Fruit fly (Drosophila melanogaster) whole organism, embryonic: Measurements from ENCODE around the gene mthl9.

Source experiments
- ATbp ChIP-seq: fragments of 200-800 bp; sonication (Bioruptor generic); optimal IDR thresholded peaks from 2 replicates; lab custom pipeline; 2017; ENCODE audit warnings: missing biosample characterization, mild to moderate bottlenecking, missing genetic modification characterization, missing genetic modification reagents
- Atf3 ChIP-seq: fragments of 200-800 bp; sonication (Bioruptor generic); optimal IDR thresholded peaks from 3 replicates; lab custom pipeline; 2016; ENCODE audit warnings: missing biosample characterization, missing genetic modification characterization
- BtbVII ChIP-seq: fragments of 200-800 bp; sonication (Bioruptor generic); optimal IDR thresholded peaks from 3 replicates; lab custom pipeline; 2017; ENCODE audit warnings: missing biosample characterization, mild to moderate bottlenecking, missing genetic modification characterization
- CG10209 ChIP-seq: fragments of 200-800 bp; sonication (Bioruptor generic); optimal IDR thresholded peaks from 3 replicates; lab custom pipeline; 2017; ENCODE audit warnings: missing biosample characterization, mild to moderate bottlenecking, missing genetic modification characterization, missing genetic modification reagents
- CG10462 ChIP-seq: fragments of 200-800 bp; sonication (Bioruptor generic); optimal IDR thresholded peaks from 2 replicates; lab custom pipeline; 2016; ENCODE audit warnings: missing biosample characterization, missing genetic modification characterization
- CG10543 ChIP-seq: fragments of 200-800 bp; sonication (Bioruptor generic); optimal IDR thresholded peaks from 3 replicates; lab custom pipeline; 2017; ENCODE audit warnings: missing biosample characterization, mild to moderate bottlenecking, missing genetic modification characterization, moderate library complexity
- CG11085 ChIP-seq: fragments of 200-800 bp; sonication (Bioruptor generic); IDR thresholded peaks from 2 replicates; pipeline ENCODE4 v1.3.6; 2022; ENCODE audit warnings: missing biosample characterization, missing genetic modification characterization
- CG12104 ChIP-seq: fragments of 200-800 bp; sonication (Bioruptor generic); optimal IDR thresholded peaks from 3 replicates; lab custom pipeline; 2016; ENCODE audit warnings: missing biosample characterization, missing genetic modification characterization
- CG12299 ChIP-seq: fragments of 200-800 bp; sonication (Bioruptor generic); optimal IDR thresholded peaks from 2 replicates; lab custom pipeline; 2018; ENCODE audit warnings: missing biosample characterization, mild to moderate bottlenecking, missing genetic modification characterization
- CG13123 ChIP-seq: fragments of 200-800 bp; sonication (Bioruptor generic); optimal IDR thresholded peaks from 2 replicates; lab custom pipeline; 2016; ENCODE audit warnings: missing biosample characterization, missing genetic modification characterization
- CG15073 ChIP-seq: fragments of 200-800 bp; sonication (Bioruptor generic); optimal IDR thresholded peaks from 2 replicates; lab custom pipeline; 2016; ENCODE audit warnings: missing biosample characterization, missing genetic modification characterization
- CG15696 ChIP-seq: fragments of 200-800 bp; sonication (Bioruptor generic); optimal IDR thresholded peaks from 2 replicates; lab custom pipeline; 2019; ENCODE audit warnings: missing biosample characterization, mild to moderate bottlenecking, missing genetic modification characterization, moderate library complexity
- CG1603 ChIP-seq: fragments of 200-800 bp; sonication (Bioruptor generic); optimal IDR thresholded peaks from 2 replicates; lab custom pipeline; 2019; ENCODE audit warnings: missing biosample characterization, mild to moderate bottlenecking, missing genetic modification characterization, moderate library complexity
- CG30403 ChIP-seq: fragments of 200-800 bp; sonication (Bioruptor generic); optimal IDR thresholded peaks from 3 replicates; lab custom pipeline; 2016; ENCODE audit warnings: missing biosample characterization, missing genetic modification characterization
- CG34422 ChIP-seq: fragments of 200-800 bp; sonication (Bioruptor generic); IDR thresholded peaks from 3 replicates; pipeline ENCODE4 v1.3.6; 2022; ENCODE audit warnings: missing biosample characterization, missing genetic modification characterization
- CG4360 ChIP-seq: fragments of 200-800 bp; sonication (Bioruptor generic); IDR thresholded peaks from 2 replicates; pipeline ENCODE4 v1.3.6; 2022; ENCODE audit warnings: missing biosample characterization, missing genetic modification characterization
- CG43689 ChIP-seq: fragments of 200-800 bp; sonication (Bioruptor generic); IDR thresholded peaks from 2 replicates; pipeline ENCODE4 v1.3.6; 2022; ENCODE audit warnings: missing biosample characterization, missing genetic modification characterization
- CG4707 ChIP-seq: fragments of 200-800 bp; sonication (Bioruptor generic); optimal IDR thresholded peaks from 2 replicates; lab custom pipeline; 2018; ENCODE audit warnings: missing biosample characterization, mild to moderate bottlenecking, missing genetic modification characterization, moderate library complexity
- CG6765 ChIP-seq: fragments of 200-800 bp; sonication (Bioruptor generic); optimal IDR thresholded peaks from 3 replicates; lab custom pipeline; 2017; ENCODE audit warnings: missing biosample characterization, mild to moderate bottlenecking, missing genetic modification characterization
- CG6791 ChIP-seq: fragments of 200-800 bp; sonication (Bioruptor generic); IDR thresholded peaks from 3 replicates; pipeline ENCODE4 v1.3.6; 2022; ENCODE audit warnings: missing biosample characterization, missing genetic modification characterization; ENCODE audit not compliant: partially characterized antibody
- CG7372 ChIP-seq: fragments of 200-800 bp; sonication (Bioruptor generic); IDR thresholded peaks from 2 replicates; pipeline ENCODE4 v1.3.6; 2022; ENCODE audit warnings: missing biosample characterization, missing genetic modification characterization
- Camta ChIP-seq: fragments of 200-800 bp; sonication (Bioruptor generic); optimal IDR thresholded peaks from 2 replicates; lab custom pipeline; 2016; ENCODE audit warnings: missing biosample characterization, missing genetic modification characterization
- CrebB ChIP-seq: fragments of 200-800 bp; sonication (Bioruptor generic); optimal IDR thresholded peaks from 3 replicates; lab custom pipeline; 2018; ENCODE audit warnings: missing biosample characterization, mild to moderate bottlenecking, missing genetic modification characterization
- D19A ChIP-seq: fragments of 200-800 bp; optimal IDR thresholded peaks from 3 replicates; lab custom pipeline; 2019; ENCODE audit warnings: missing biosample characterization, mild to moderate bottlenecking, missing genetic modification characterization, moderate library complexity
- Dfd ChIP-seq, 2 experiments: fragments of >200 bp; optimal IDR thresholded peaks; 2 replicates each; lab custom pipeline; 2017; ENCODE audit warnings: missing biosample characterization in 2 of 2, missing genetic modification characterization in 2 of 2
- Dll ChIP-seq: fragments of 200-800 bp; sonication (Bioruptor generic); IDR thresholded peaks from 4 replicates; pipeline ENCODE4 v1.3.6; 2022; ENCODE audit warnings: missing biosample characterization, missing genetic modification characterization; ENCODE audit not compliant: partially characterized antibody
- HLH3B ChIP-seq: fragments of 200-800 bp; sonication (Bioruptor generic); IDR thresholded peaks from 2 replicates; pipeline ENCODE4 v1.3.6; 2022; ENCODE audit warnings: missing biosample characterization, missing genetic modification characterization
- HmgD ChIP-seq: fragments of 200-800 bp; sonication (Bioruptor generic); optimal IDR thresholded peaks from 3 replicates; lab custom pipeline; 2016; ENCODE audit warnings: missing biosample characterization, missing genetic modification characterization
- HmgZ ChIP-seq: fragments of 200-800 bp; sonication (Bioruptor generic); optimal IDR thresholded peaks from 2 replicates; lab custom pipeline; 2018; ENCODE audit warnings: missing biosample characterization, mild to moderate bottlenecking, missing genetic modification characterization
- Hsf ChIP-seq: fragments of 200-800 bp; sonication (Bioruptor generic); optimal IDR thresholded peaks from 3 replicates; lab custom pipeline; 2016; ENCODE audit warnings: missing biosample characterization, missing genetic modification characterization
- MESR4 ChIP-seq: fragments of 200-800 bp; sonication (Bioruptor generic); optimal IDR thresholded peaks from 2 replicates; lab custom pipeline; 2018; ENCODE audit warnings: missing biosample characterization, mild to moderate bottlenecking, missing genetic modification characterization, moderate library complexity
- Nf-YC ChIP-seq: fragments of 200-800 bp; optimal IDR thresholded peaks from 3 replicates; lab custom pipeline; 2019; ENCODE audit warnings: missing biosample characterization, mild to moderate bottlenecking, missing genetic modification characterization, moderate library complexity
- PHDP ChIP-seq: fragments of 200-800 bp; sonication (Bioruptor generic); optimal IDR thresholded peaks from 3 replicates; lab custom pipeline; 2018; ENCODE audit warnings: missing biosample characterization, mild to moderate bottlenecking, missing genetic modification characterization, moderate library complexity
- Taf1 ChIP-seq: fragments of 200-800 bp; sonication (Bioruptor generic); IDR thresholded peaks from 2 replicates; pipeline ENCODE4 v1.3.6; 2022; ENCODE audit warnings: missing biosample characterization, missing genetic modification characterization
- ap ChIP-seq: fragments of 200-800 bp; sonication (Bioruptor generic); IDR thresholded peaks from 2 replicates; pipeline ENCODE4 v1.3.6; 2022; ENCODE audit warnings: missing biosample characterization, missing genetic modification characterization
- bigmax ChIP-seq: fragments of 200-800 bp; sonication (Bioruptor generic); optimal IDR thresholded peaks from 2 replicates; lab custom pipeline; 2018; ENCODE audit warnings: missing biosample characterization, mild to moderate bottlenecking, missing genetic modification characterization
- bsh ChIP-seq, 2 experiments: fragments of 200-800 bp; sonication (Bioruptor generic); optimal IDR thresholded peaks; 2 replicates each; lab custom pipeline; 2017 to 2018; ENCODE audit warnings: mild to moderate bottlenecking in 2 of 2, missing biosample characterization in 2 of 2, missing genetic modification characterization in 2 of 2, moderate library complexity in 1 of 2
- crol ChIP-seq: fragments of 200-800 bp; sonication (Bioruptor generic); IDR thresholded peaks from 2 replicates; pipeline ENCODE4 v1.3.6; 2022; ENCODE audit warnings: missing biosample characterization, missing genetic modification characterization
- dan ChIP-seq: fragments of 200-800 bp; sonication (Bioruptor generic); IDR thresholded peaks from 2 replicates; pipeline ENCODE4 v1.3.6; 2022; ENCODE audit warnings: missing biosample characterization, missing genetic modification characterization
- emc ChIP-seq: fragments of 200-800 bp; sonication (Bioruptor generic); optimal IDR thresholded peaks from 2 replicates; lab custom pipeline; 2016; ENCODE audit warnings: missing biosample characterization, missing genetic modification characterization
- ems ChIP-seq: fragments of 200-800 bp; sonication (Bioruptor generic); optimal IDR thresholded peaks from 3 replicates; lab custom pipeline; 2016; ENCODE audit warnings: missing biosample characterization, missing genetic modification characterization
- eyg ChIP-seq: fragments of 200-800 bp; sonication (Bioruptor generic); optimal IDR thresholded peaks from 3 replicates; lab custom pipeline; 2016; ENCODE audit warnings: missing biosample characterization, missing genetic modification characterization
- fru ChIP-seq: fragments of >200 bp; optimal IDR thresholded peaks from 2 replicates; lab custom pipeline; 2017
- h ChIP-seq: fragments of >200 bp; optimal IDR thresholded peaks from 2 replicates; lab custom pipeline; 2017
- jigr1 ChIP-seq: fragments of 200-800 bp; sonication (Bioruptor generic); IDR thresholded peaks from 3 replicates; pipeline ENCODE4 v1.3.6; 2022; ENCODE audit warnings: missing biosample characterization, missing genetic modification characterization
- lbe ChIP-seq: fragments of 200-800 bp; sonication (Bioruptor generic); optimal IDR thresholded peaks from 2 replicates; lab custom pipeline; 2016; ENCODE audit warnings: missing biosample characterization, mild to moderate bottlenecking, missing genetic modification characterization
- lola ChIP-seq, 3 experiments: fragments of >200 bp in 2 of 3; fragments of 200-800 bp in 1 of 3; sonication (Bioruptor generic) in 1 of 3; optimal IDR thresholded peaks; 2 replicates each; lab custom pipeline; 2017 to 2019; ENCODE audit warnings: missing biosample characterization in 3 of 3, missing genetic modification characterization in 3 of 3, mild to moderate bottlenecking in 1 of 3, moderate library complexity in 1 of 3
- maf-S ChIP-seq: fragments of 200-800 bp; sonication (Bioruptor generic); optimal IDR thresholded peaks from 2 replicates; lab custom pipeline; 2016; ENCODE audit warnings: missing biosample characterization, missing genetic modification characterization
- pita ChIP-seq: fragments of 200-800 bp; sonication (Bioruptor generic); optimal IDR thresholded peaks from 2 replicates; lab custom pipeline; 2017; ENCODE audit warnings: missing biosample characterization, mild to moderate bottlenecking, missing genetic modification characterization
- vvl ChIP-seq: fragments of 200-800 bp; sonication (Bioruptor generic); IDR thresholded peaks from 2 replicates; pipeline ENCODE4 v1.3.6; 2022; ENCODE audit warnings: missing biosample characterization, missing genetic modification characterization

Gene mthl9

dm6 chr3L:331842-332802 is at the start of gene mthl9 (continued):
- no peak for TF ChIP-seq HLH3B (GFP tag; lab: Robert Waterston, UW)
- no peak for TF ChIP-seq bsh (GFP tag; optimal IDR thresholded peaks at IDR 0.05; lab: Kevin White, UChicago)
- no peak for TF ChIP-seq lola (GFP tag; optimal IDR thresholded peaks at IDR 0.05; lab: Kevin White, UChicago)
- TF ChIP-seq bigmax (GFP tag; lab: Kevin White, UChicago): no peak
- peak; percentile 94 for TF ChIP-seq CG10543 (GFP tag; lab: Kevin White, UChicago)
- TF ChIP-seq CG15073: no peak
- peak; percentile 56; the same call in 1 of the 3 replicates for TF ChIP-seq CG34422 (GFP tag; lab: Robert Waterston, UW)
- TF ChIP-seq CG30403: no peak
- no peak for TF ChIP-seq D19A (tag; lab: Kevin White, UChicago)
- no peak for TF ChIP-seq dan
- no peak for TF ChIP-seq Hsf (GFP tag; lab: Kevin White, UChicago)
- TF ChIP-seq CG4707 (GFP tag; lab: Kevin White, UChicago): no peak
- TF ChIP-seq CG6765 (GFP tag; lab: Kevin White, UChicago): peak; percentile 45
- no peak for TF ChIP-seq MESR4 (GFP tag; lab: Kevin White, UChicago)
- TF ChIP-seq CG1603 (tag; lab: Kevin White, UChicago): no peak
- peak; percentile 39 for TF ChIP-seq HmgZ (tag; lab: Kevin White, UChicago)
- TF ChIP-seq fru (lab: Kevin White, UChicago): no peak
- no peak for TF ChIP-seq ATbp (GFP tag; lab: Kevin White, UChicago)
- no peak for TF ChIP-seq Camta (GFP tag; lab: Kevin White, UChicago)
- TF ChIP-seq crol (GFP tag; lab: Robert Waterston, UW): peak; percentile 83
- no peak for TF ChIP-seq Dfd (GFP tag; optimal IDR thresholded peaks at IDR 0.05; lab: Kevin White, UChicago)
- no peak for TF ChIP-seq CG12104 (GFP tag; lab: Kevin White, UChicago)
- TF ChIP-seq CG13123: no peak
- TF ChIP-seq Nf-YC: peak; percentile 2
- TF ChIP-seq Atf3 (GFP tag; lab: Kevin White, UChicago): no peak
- TF ChIP-seq Dll (GFP tag; lab: Robert Waterston, UW): no peak
- TF ChIP-seq maf-S (GFP tag; lab: Kevin White, UChicago): no peak
- TF ChIP-seq CG6791 (GFP tag; lab: Robert Waterston, UW): no peak
- no peak for TF ChIP-seq CG11085 (GFP tag; lab: Robert Waterston, UW)
- TF ChIP-seq jigr1 (GFP tag; lab: Robert Waterston, UW): no peak; the same call in 2 of the 3 replicates
- peak; percentile 64 for TF ChIP-seq pita
- no peak for TF ChIP-seq CG10209 (GFP tag; lab: Kevin White, UChicago)
- TF ChIP-seq CG10462 (GFP tag; lab: Kevin White, UChicago): no peak
- TF ChIP-seq CrebB: peak; percentile 12
- TF ChIP-seq PHDP (tag; lab: Kevin White, UChicago): no peak
- no peak for TF ChIP-seq ap (GFP tag; lab: Robert Waterston, UW)
- TF ChIP-seq lbe (GFP tag; lab: Kevin White, UChicago): peak; percentile 29
- TF ChIP-seq vvl (GFP tag; lab: Robert Waterston, UW): peak; percentile 56
- no peak for TF ChIP-seq CG15696
- TF ChIP-seq CG43689 (GFP tag; lab: Robert Waterston, UW): no peak
- TF ChIP-seq emc (GFP tag; lab: Kevin White, UChicago): no peak
- TF ChIP-seq HmgD (GFP tag; lab: Kevin White, UChicago): no peak
- no peak for TF ChIP-seq Taf1 (GFP tag; lab: Robert Waterston, UW)
- no peak for TF ChIP-seq ems (GFP tag; lab: Kevin White, UChicago)
- no peak for TF ChIP-seq CG12299
- TF ChIP-seq CG4360: 0 out of 2 replicates have a peak, but pooled peaks have one; percentile 35
- TF ChIP-seq BtbVII (GFP tag; lab: Kevin White, UChicago): peak; percentile 57
- no peak for TF ChIP-seq CG7372 (GFP tag; lab: Robert Waterston, UW)
- TF ChIP-seq h: no peak
- TF ChIP-seq eyg: no peak
